Worm (Caenorhabditis elegans) whole organism, L1 larva: ENCODE results near the gene C05C10.8.

ENCODE experiments used
- C16A3.4 ChIP-seq: fragments of 150-350 bp; optimal IDR thresholded peaks from 2 replicates; lab custom pipeline; 2014; ENCODE audit warnings: missing biosample characterization, missing genetic modification characterization
- F16B12.6 ChIP-seq: fragments of 150-350 bp; optimal IDR thresholded peaks from 2 replicates; lab custom pipeline; 2014; ENCODE audit warnings: missing biosample characterization, missing genetic modification characterization
- aha-1 ChIP-seq: fragments of 150-350 bp; optimal IDR thresholded peaks from 2 replicates; lab custom pipeline; 2014; ENCODE audit warnings: missing biosample characterization, missing genetic modification characterization
- alr-1 ChIP-seq: fragments of 200-800 bp; sonication (Bioruptor generic); optimal IDR thresholded peaks from 2 replicates; lab custom pipeline; 2018; ENCODE audit warnings: borderline replicate concordance, mild to moderate bottlenecking, missing genetic modification characterization, missing compliant biosample characterization
- ceh-63 ChIP-seq: fragments of 200-800 bp; sonication (Bioruptor generic); optimal IDR thresholded peaks from 2 replicates; lab custom pipeline; 2018; ENCODE audit warnings: mild to moderate bottlenecking, missing genetic modification characterization, missing compliant biosample characterization
- ceh-8 ChIP-seq: fragments of 200-800 bp; sonication (Bioruptor generic); optimal IDR thresholded peaks from 2 replicates; lab custom pipeline; 2018; ENCODE audit warnings: mild to moderate bottlenecking, missing genetic modification characterization, moderate library complexity, missing compliant biosample characterization
- ceh-82 ChIP-seq, 3 experiments: fragments of 150-350 bp in 1 of 3; sonication (generic microtip) in 2 of 3; optimal IDR thresholded peaks; 2 replicates each; lab custom pipeline; 2014 to 2017; ENCODE audit warnings: missing biosample characterization in 3 of 3, missing genetic modification characterization in 3 of 3
- ceh-90 ChIP-seq: sonication (generic microtip); optimal IDR thresholded peaks from 2 replicates; lab custom pipeline; 2016; ENCODE audit warnings: missing genetic modification characterization, missing compliant biosample characterization
- efl-1 ChIP-seq, 4 experiments: fragments of 150-350 bp; optimal IDR thresholded peaks in 3 of 4; peaks in 1 of 4; 1 replicate in 1 of 4; 2 replicates in 3 of 4; lab custom pipeline; 2014; ENCODE audit warnings: missing biosample characterization in 2 of 4, missing genetic modification characterization in 2 of 4, missing genetic modification reagents in 2 of 4
- egl-27 ChIP-seq, 2 experiments: fragments of 150-350 bp in 1 of 2; sonication (generic microtip); optimal IDR thresholded peaks; 3 replicates each; lab custom pipeline; 2017 to 2018; ENCODE audit warnings: missing biosample characterization in 2 of 2, missing genetic modification characterization in 2 of 2, missing genetic modification reagents in 2 of 2
- elt-2 ChIP-seq: sonication (generic microtip); optimal IDR thresholded peaks from 2 replicates; lab custom pipeline; 2016; ENCODE audit warnings: missing genetic modification characterization, mild to moderate bottlenecking, inconsistent platforms, missing compliant biosample characterization, missing genetic modification reagents
- fkh-8 ChIP-seq: sonication (generic microtip); optimal IDR thresholded peaks from 2 replicates; lab custom pipeline; 2016; ENCODE audit warnings: mild to moderate bottlenecking, missing genetic modification characterization, missing compliant biosample characterization
- irx-1 ChIP-seq: sonication (generic microtip); optimal IDR thresholded peaks from 2 replicates; lab custom pipeline; 2016; ENCODE audit warnings: missing genetic modification characterization, missing compliant biosample characterization
- jun-1 ChIP-seq: fragments of 150-350 bp; optimal IDR thresholded peaks from 2 replicates; lab custom pipeline; 2014; ENCODE audit warnings: missing biosample characterization, missing genetic modification reagents, missing genetic modification characterization
- lin-13 ChIP-seq: fragments of 150-350 bp; optimal IDR thresholded peaks from 2 replicates; lab custom pipeline; 2014; ENCODE audit warnings: missing biosample characterization, missing genetic modification reagents, missing genetic modification characterization
- lin-35 ChIP-seq, 2 experiments: fragments of 150-350 bp; optimal IDR thresholded peaks; 2 replicates each; lab custom pipeline; 2014; ENCODE audit warnings: missing biosample characterization in 2 of 2, missing genetic modification characterization in 2 of 2, missing genetic modification reagents in 2 of 2
- lsy-2 ChIP-seq, 2 experiments: fragments of 150-350 bp; optimal IDR thresholded peaks; 2 replicates each; lab custom pipeline; 2014; ENCODE audit warnings: missing biosample characterization in 2 of 2, missing genetic modification characterization in 2 of 2
- nhr-12 ChIP-seq: sonication (generic microtip); optimal IDR thresholded peaks from 2 replicates; lab custom pipeline; 2017; ENCODE audit warnings: missing biosample characterization, missing genetic modification characterization
- nhr-237 ChIP-seq: fragments of 150-350 bp; optimal IDR thresholded peaks from 2 replicates; lab custom pipeline; 2014; ENCODE audit warnings: missing biosample characterization, missing genetic modification characterization
- nhr-47 ChIP-seq: sonication (generic microtip); optimal IDR thresholded peaks from 2 replicates; lab custom pipeline; 2016; ENCODE audit warnings: mild to moderate bottlenecking, missing genetic modification characterization, moderate library complexity, missing compliant biosample characterization
- nhr-77 ChIP-seq: fragments of 150-350 bp; optimal IDR thresholded peaks from 2 replicates; lab custom pipeline; 2014; ENCODE audit warnings: missing biosample characterization, missing genetic modification characterization
- nhr-84 ChIP-seq: sonication (generic microtip); optimal IDR thresholded peaks from 2 replicates; lab custom pipeline; 2017; ENCODE audit warnings: missing biosample characterization, missing genetic modification characterization
- nhr-85 ChIP-seq: sonication (generic microtip); peaks from one replicate; lab custom pipeline; 2016; ENCODE audit warnings: missing genetic modification characterization, inconsistent platforms, missing compliant biosample characterization
- nhr-90 ChIP-seq: sonication (generic microtip); optimal IDR thresholded peaks from 2 replicates; lab custom pipeline; 2016; ENCODE audit warnings: mild to moderate bottlenecking, missing genetic modification characterization, missing compliant biosample characterization; ENCODE audit not compliant: poor library complexity
- pag-3 ChIP-seq: sonication (generic microtip); optimal IDR thresholded peaks from 2 replicates; lab custom pipeline; 2017; ENCODE audit warnings: missing genetic modification characterization, mild to moderate bottlenecking, missing compliant biosample characterization, antibody characterized with exemption, borderline replicate concordance; ENCODE audit not compliant: insufficient read depth
- rnt-1 ChIP-seq: sonication (generic microtip); optimal IDR thresholded peaks from 2 replicates; lab custom pipeline; 2016; ENCODE audit warnings: mild to moderate bottlenecking, missing genetic modification characterization, moderate library complexity, missing compliant biosample characterization
- skn-1 ChIP-seq: fragments of 150-350 bp; optimal IDR thresholded peaks from 2 replicates; lab custom pipeline; 2014; ENCODE audit warnings: missing biosample characterization, missing genetic modification characterization
- snu-23 ChIP-seq: sonication (generic microtip); optimal IDR thresholded peaks from 2 replicates; lab custom pipeline; 2016; ENCODE audit warnings: missing genetic modification characterization, missing compliant biosample characterization
- sox-4 ChIP-seq: sonication (generic microtip); optimal IDR thresholded peaks from 2 replicates; lab custom pipeline; 2016; ENCODE audit warnings: missing genetic modification characterization, missing compliant biosample characterization
- sup-37 ChIP-seq: fragments of 200-800 bp; sonication (Bioruptor generic); optimal IDR thresholded peaks from 2 replicates; lab custom pipeline; 2018; ENCODE audit warnings: mild to moderate bottlenecking, missing genetic modification characterization, missing compliant biosample characterization
- swsn-7 ChIP-seq: sonication (generic microtip); optimal IDR thresholded peaks from 2 replicates; lab custom pipeline; 2016; ENCODE audit warnings: missing genetic modification characterization, missing compliant biosample characterization
- tbx-2 ChIP-seq: sonication (generic microtip); optimal IDR thresholded peaks from 2 replicates; lab custom pipeline; 2016; ENCODE audit warnings: missing genetic modification characterization, missing compliant biosample characterization
- tlp-1 ChIP-seq: fragments of 150-350 bp; optimal IDR thresholded peaks from 2 replicates; lab custom pipeline; 2014; ENCODE audit warnings: missing biosample characterization, missing genetic modification characterization
- unc-30 ChIP-seq: sonication (generic microtip); optimal IDR thresholded peaks from 2 replicates; lab custom pipeline; 2017; ENCODE audit warnings: missing biosample characterization, missing genetic modification characterization
- unc-62 ChIP-seq: fragments of 150-350 bp; optimal IDR thresholded peaks from 2 replicates; lab custom pipeline; 2014; ENCODE audit warnings: missing biosample characterization, missing genetic modification reagents, missing genetic modification characterization
- xbp-1 ChIP-seq: sonication (generic microtip); optimal IDR thresholded peaks from 2 replicates; lab custom pipeline; 2016; ENCODE audit warnings: missing genetic modification characterization, missing compliant biosample characterization
- ztf-11 ChIP-seq, 2 experiments: sonication (generic microtip); optimal IDR thresholded peaks; 2 replicates each; lab custom pipeline; 2016 to 2017; ENCODE audit warnings: missing genetic modification characterization in 2 of 2, missing biosample characterization in 1 of 2, missing compliant biosample characterization in 1 of 2
- ztf-4 ChIP-seq: fragments of 150-350 bp; optimal IDR thresholded peaks from 2 replicates; lab custom pipeline; 2014; ENCODE audit warnings: missing biosample characterization, missing genetic modification characterization

C05C10.8 gene

DNA sequence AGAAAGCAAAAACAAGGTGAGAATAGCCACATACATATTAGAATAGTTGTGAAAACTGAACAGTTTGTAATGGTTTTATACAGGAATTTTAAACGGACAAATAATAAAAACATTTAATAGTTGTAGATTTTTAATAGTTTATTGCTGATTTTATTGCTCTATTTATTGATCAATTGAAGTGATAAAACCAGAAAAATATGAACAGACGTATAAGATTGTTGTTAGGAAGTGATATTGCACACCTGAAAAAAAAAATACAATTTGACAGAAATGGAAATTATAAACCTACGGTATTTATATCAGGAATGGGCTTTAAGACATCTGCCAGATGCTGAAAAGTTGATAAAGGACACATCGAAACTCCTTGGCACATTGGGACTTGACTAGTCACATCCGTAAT is at the start of gene C05C10.8:
Gene C05C10.8 (minus strand): TSS at position 101 of the 400 bp plus-strand sequence.
- TF ChIP-seq rnt-1 (tag; lab: Kevin White, UChicago) (no peak), nhr-84 (tag; lab: Kevin White, UChicago) (no peak), efl-1 (optimal IDR thresholded peaks at IDR 0.05; lab: Kevin White, UChicago) (no peak), efl-1 (GFP tag; optimal IDR thresholded peaks at IDR 0.05 in 1 of 2; lab: Kevin White, UChicago) (peak in 1 of 2 experiments; percentile 32)

ce11 chrII:9966954-9967353 is 49.1 kb upstream of the C05C10.8 start, which contains the start of gene dtmk-1:
TSS of gene dtmk-1 (minus strand) at chrII:9967099.
- TF ChIP-seq aha-1 (no peak), nhr-90 (tag; lab: Kevin White, UChicago) (peak; percentile 3), rnt-1 (tag; lab: Kevin White, UChicago) (no peak), nhr-85 (tag; lab: Kevin White, UChicago) (peak; percentile 57), elt-2 (peak; percentile 4), jun-1 (no peak), F16B12.6 (tag; lab: Kevin White, UChicago) (no peak), C16A3.4 (tag; lab: Kevin White, UChicago) (no peak), efl-1 (optimal IDR thresholded peaks at IDR 0.05; lab: Kevin White, UChicago) (no peak), efl-1 (GFP tag; optimal IDR thresholded peaks at IDR 0.05 in 1 of 2; lab: Kevin White, UChicago) (peak in 1 of 2 experiments; percentile 86), sup-37 (GFP tag; lab: Kevin White, UChicago) (no peak), sox-4 (no peak), xbp-1 (tag; lab: Kevin White, UChicago) (no peak), lsy-2 (tag; optimal IDR thresholded peaks at IDR 0.05; lab: Kevin White, UChicago) (no peak), tlp-1 (tag; lab: Kevin White, UChicago) (no peak), lin-35 (GFP tag; optimal IDR thresholded peaks at IDR 0.05; lab: Kevin White, UChicago) (no peak), ceh-82 (tag; optimal IDR thresholded peaks at IDR 0.05; lab: Kevin White, UChicago) (no peak), ceh-90 (tag; lab: Kevin White, UChicago) (no peak), nhr-77 (tag; lab: Kevin White, UChicago) (no peak), irx-1 (tag; lab: Kevin White, UChicago) (no peak), ceh-63 (GFP tag; lab: Kevin White, UChicago) (no peak), ztf-4 (tag; lab: Kevin White, UChicago) (no peak)

- TF ChIP-seq pag-3 (tag; lab: Kevin White, UChicago) (no peak), tbx-2 (tag; lab: Kevin White, UChicago) (peak; percentile 37)
- TF ChIP-seq, all 84 proteins: peak for 1
These were observed 47.5 kb upstream of the C05C10.8 start for ce11 chrII:9965325-9965724.

- TF ChIP-seq swsn-7, result no peak
These were observed 46.0 kb upstream of the C05C10.8 start for ce11 chrII:9963808-9964207.

ce11 chrII:9960127-9960526 is 42.3 kb upstream of the C05C10.8 start:
- TF ChIP-seq nhr-12 (tag; lab: Kevin White, UChicago), result no peak
- no peak for TF ChIP-seq nhr-237
- TF ChIP-seq ztf-11 (tag; optimal IDR thresholded peaks at IDR 0.05; lab: Kevin White, UChicago), result no peak

DNA sequence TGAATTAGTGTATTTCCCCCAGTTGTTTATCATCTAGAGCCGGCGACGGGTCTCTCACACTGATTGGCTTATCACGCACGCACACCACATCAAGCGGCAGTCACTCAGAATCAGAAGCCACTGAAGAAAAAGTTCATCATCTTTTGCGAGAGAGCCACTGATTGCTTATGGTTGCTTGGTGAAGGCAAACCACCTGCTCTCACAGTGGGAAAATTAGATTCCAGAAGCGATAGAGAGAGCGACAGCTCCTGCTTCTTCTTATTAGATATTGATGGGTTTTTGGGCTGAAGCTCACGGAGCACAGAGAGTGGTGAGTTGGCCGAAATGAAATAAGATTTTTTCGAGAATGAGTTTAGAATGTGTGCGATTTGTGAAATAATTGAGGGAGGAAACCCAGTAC is 38.3 kb upstream of the C05C10.8 start:
- no peak for TF ChIP-seq nhr-237
- peak; percentile 36 for TF ChIP-seq fkh-8 (tag; lab: Kevin White, UChicago)
- TF ChIP-seq, all 84 proteins: peak for 1

DNA sequence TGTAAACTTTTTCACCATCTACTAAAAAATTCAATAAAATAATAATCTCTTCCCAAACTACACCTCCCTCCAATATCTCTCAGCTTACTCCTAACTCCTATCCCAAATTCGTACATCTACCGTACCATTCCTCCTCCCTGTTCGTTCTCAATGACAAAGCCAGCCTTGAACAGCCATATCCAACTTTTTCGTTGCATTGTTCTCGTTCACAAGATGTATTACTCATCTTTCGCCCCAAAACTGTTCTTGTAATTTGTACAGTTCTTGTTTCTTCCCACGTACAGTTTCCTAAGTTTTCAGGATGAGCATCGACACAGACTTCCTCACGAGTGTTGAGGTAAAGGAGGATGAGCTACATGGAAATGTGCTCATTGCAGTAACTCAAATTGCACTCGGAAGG is 37.1 kb upstream of the C05C10.8 start, which contains the start of gene egl-43:
Gene egl-43 (plus strand): TSS at position 301 of the 400 bp plus-strand sequence.
- TF ChIP-seq ceh-8 (GFP tag; lab: Kevin White, UChicago) (no peak), alr-1 (no peak), lin-13 (GFP tag; lab: Kevin White, UChicago) (no peak), skn-1 (tag; lab: Kevin White, UChicago) (no peak), sup-37 (GFP tag; lab: Kevin White, UChicago) (no peak), snu-23 (GFP tag; lab: Kevin White, UChicago) (no peak), nhr-47 (tag; lab: Kevin White, UChicago) (no peak), unc-62 (GFP tag; lab: Kevin White, UChicago) (no peak), unc-30 (tag; lab: Kevin White, UChicago) (no peak), egl-27 (tag; optimal IDR thresholded peaks at IDR 0.05; lab: Kevin White, UChicago) (no peak)
